Worm (Caenorhabditis elegans): ENCODE data around the gene osm-5.

The osm-5 gene

DNA sequence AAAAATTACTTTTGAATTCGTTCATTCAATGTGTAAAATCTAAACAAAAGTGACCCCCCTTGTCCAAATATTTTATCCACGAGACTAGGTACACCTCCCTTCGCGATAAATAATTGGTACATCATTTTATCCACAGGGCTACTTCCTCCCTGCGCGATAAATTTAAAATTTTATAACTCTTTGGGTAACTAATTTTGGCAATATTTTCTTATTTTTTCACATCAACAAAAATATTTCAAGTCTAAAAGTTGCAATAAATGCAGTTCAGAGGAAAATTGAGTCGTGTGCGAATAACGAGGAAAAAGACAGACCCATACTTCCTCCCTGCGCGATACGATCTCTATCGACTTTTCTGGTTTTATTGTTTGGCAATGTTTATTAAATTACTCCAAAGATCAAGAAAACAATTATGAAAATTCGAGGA lies 12.9 kb downstream of the osm-5 start (continued):
- TF ChIP-seq php-3 (GFP tag; IDR thresholded peaks at IDR 0.05) (peak; percentile 95), lin-13 (GFP tag; optimal IDR thresholded peaks at IDR 0.05) (peak; percentile 96), nhr-11 (tag; optimal IDR thresholded peaks at IDR 0.05) (peak; percentile 98), ZK337.2 (GFP tag; IDR thresholded peaks at IDR 0.05) (peak; percentile 94), daf-19 (GFP tag; conservative IDR thresholded peaks at IDR 0.05) (no peak), nhr-237 (tag; optimal IDR thresholded peaks at IDR 0.05) (peak; percentile 91), Y5F2A.4 (GFP tag; optimal IDR thresholded peaks at IDR 0.05) (peak; percentile 90), F26F4.8 (GFP tag; conservative IDR thresholded peaks at IDR 0.05) (0 out of 2 replicates have a peak, but pooled peaks have one; percentile 32), tra-1 (GFP tag; IDR thresholded peaks at IDR 0.05) (peak; percentile 98), ztf-11 (tag; optimal IDR thresholded peaks at IDR 0.05) (peak; percentile 60), madf-9 (GFP tag; conservative IDR thresholded peaks at IDR 0.05) (peak; percentile 97), F10B5.3 (tag; optimal IDR thresholded peaks at IDR 0.05) (peak; percentile 97), lsy-2 (tag; optimal IDR thresholded peaks at IDR 0.05) (peak; percentile 96 to 98), R02D3.7 (tag; optimal IDR thresholded peaks at IDR 0.05) (peak; percentile 13), pha-4 (GFP tag; IDR thresholded peaks at IDR 0.05) (peak; percentile 97), pha-4 (tag; optimal IDR thresholded peaks at IDR 0.05) (peak; percentile 96), lim-7 (GFP tag; IDR thresholded peaks at IDR 0.05) (peak; percentile 72; the same call in 1 of the 2 replicates), nhr-6 (tag; optimal IDR thresholded peaks at IDR 0.05) (peak; percentile 99), lin-1 (GFP tag; IDR thresholded peaks at IDR 0.05) (peak; percentile 75), lin-39 (tag; optimal IDR thresholded peaks at IDR 0.05) (peak; percentile 98), cey-2 (tag; optimal IDR thresholded peaks at IDR 0.05; ENCODE audit: borderline replicate concordance, insufficient read depth) (peak; percentile 59), snpc-4 (tag; optimal IDR thresholded peaks at IDR 0.05) (peak; percentile 15), daf-8 (GFP tag; IDR thresholded peaks at IDR 0.05) (0 out of 2 replicates have a peak, but pooled peaks have one; percentile 82), T20F7.1 (GFP tag; optimal IDR thresholded peaks at IDR 0.05) (peak; percentile 94), ceh-28 (tag; optimal IDR thresholded peaks at IDR 0.05) (peak; percentile 82), fos-1 (tag; optimal IDR thresholded peaks at IDR 0.05) (peak; percentile 89), arid-1 (GFP tag; conservative IDR thresholded peaks at IDR 0.05) (no peak; the same call in 1 of the 2 replicates), rbr-2 (tag; optimal IDR thresholded peaks at IDR 0.05) (peak; percentile 99), jun-1 (tag; optimal IDR thresholded peaks at IDR 0.05) (peak; percentile 98), vab-7 (GFP tag; IDR thresholded peaks at IDR 0.05) (peak; percentile 94), ztf-7 (tag; optimal IDR thresholded peaks at IDR 0.05) (peak; percentile 94), unc-62 (GFP tag; optimal IDR thresholded peaks at IDR 0.05 in 1 of 2) (peak; percentile 87 to 99), unc-62 (tag; optimal IDR thresholded peaks at IDR 0.05) (peak; percentile 81), dve-1 (tag; optimal IDR thresholded peaks at IDR 0.05; ENCODE audit: insufficient read depth) (peak; percentile 100), mdl-1 (tag; optimal IDR thresholded peaks at IDR 0.05) (peak; percentile 90 to 94), unc-39 (tag; optimal IDR thresholded peaks at IDR 0.05) (no peak), lir-3 (tag; optimal IDR thresholded peaks at IDR 0.05) (peak; percentile 92), ceh-32 (tag; optimal IDR thresholded peaks at IDR 0.05; ENCODE audit: poor library complexity) (peak; percentile 91), T26A8.4 (GFP tag; IDR thresholded peaks at IDR 0.05) (peak; percentile 100), dpl-1 (GFP tag; optimal IDR thresholded peaks at IDR 0.05) (peak; percentile 72), egl-43 (GFP tag; IDR thresholded peaks at IDR 0.05) (peak; percentile 97), hlh-11 (tag; optimal IDR thresholded peaks at IDR 0.05) (peak; percentile 96), mep-1 (tag; optimal IDR thresholded peaks at IDR 0.05) (peak; percentile 100), ctbp-1 (GFP tag; IDR thresholded peaks at IDR 0.05) (peak; percentile 99), ceh-44 (GFP tag; IDR thresholded peaks at IDR 0.05) (peak; percentile 13; the same call in 1 of the 2 replicates), nhr-48 (tag; optimal IDR thresholded peaks at IDR 0.05) (peak; percentile 96), aly-2 (tag; optimal IDR thresholded peaks at IDR 0.05) (no peak), hmg-1.1 (GFP tag; IDR thresholded peaks at IDR 0.05) (peak; percentile 100), ZK546.5 (tag; optimal IDR thresholded peaks at IDR 0.05) (peak; percentile 54 to 82), nhr-10 (tag; optimal IDR thresholded peaks at IDR 0.05) (peak; percentile 98), nhr-28 (tag; optimal IDR thresholded peaks at IDR 0.05) (peak; percentile 92), zfp-3 (GFP tag; conservative IDR thresholded peaks at IDR 0.05) (peak; percentile 94)
